Worm (Caenorhabditis elegans): ENCODE measurements around the gene Y54G2A.76.

The Y54G2A.76 gene

DNA sequence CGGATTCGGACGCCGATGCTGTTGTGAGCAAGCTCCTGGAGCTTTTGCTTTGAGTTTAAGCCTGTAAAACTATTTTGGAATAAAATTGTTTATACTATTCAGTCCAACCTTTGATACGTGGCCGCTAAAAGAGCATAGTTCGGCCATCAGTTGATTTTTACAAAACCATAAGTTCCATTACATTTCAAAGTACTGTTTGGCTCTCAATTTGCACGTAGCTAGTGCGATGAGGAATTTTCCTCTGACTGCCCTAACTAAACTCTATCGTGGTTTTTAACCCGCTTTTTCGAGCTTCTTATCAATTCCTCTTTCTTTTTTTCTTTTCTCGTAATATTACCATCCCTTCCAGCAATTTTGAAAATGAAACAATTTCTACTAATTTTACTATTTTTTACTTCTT is 14.2 kb downstream of the Y54G2A.76 start, which contains the start of gene clec-80:
Gene clec-80 (plus strand): TSS at position 301 of the 400 bp plus-strand sequence.
- no peak for TF ChIP-seq med-1 (GFP tag; optimal IDR thresholded peaks at IDR 0.05; ENCODE audit: insufficient read depth)
- no peak for TF ChIP-seq ztf-23 (GFP tag; IDR thresholded peaks at IDR 0.05)

DNA sequence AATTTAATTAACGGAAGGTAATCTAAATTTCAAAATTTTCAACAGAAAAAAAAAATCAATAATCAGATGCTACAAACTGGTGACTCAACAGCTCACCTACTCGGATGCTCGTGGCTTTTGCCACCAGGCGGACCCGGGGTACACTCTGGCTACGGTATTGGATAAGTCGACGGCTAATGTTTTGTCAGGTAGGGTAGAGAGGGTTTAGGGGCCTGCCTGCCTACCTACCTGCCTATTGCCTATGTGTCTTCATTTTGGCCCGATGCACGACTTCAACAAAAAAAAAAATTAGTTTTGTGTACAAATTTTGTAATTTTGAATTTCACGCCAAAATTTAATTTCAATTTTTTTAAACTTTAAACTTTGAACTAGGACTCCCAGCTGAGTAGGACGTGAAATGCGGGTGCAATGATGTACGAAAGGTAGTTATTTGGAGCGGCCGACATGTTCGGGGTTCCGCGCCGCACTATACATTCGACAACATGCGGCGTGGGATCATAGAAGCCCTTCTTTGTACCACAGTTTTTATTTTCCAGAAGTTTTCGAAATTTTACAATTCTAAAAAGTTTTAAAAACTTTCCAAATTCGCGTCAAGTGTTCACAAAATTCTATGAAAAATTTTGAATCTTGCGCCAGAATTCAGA is 16.4 kb downstream of the Y54G2A.76 start:
- TF ChIP-seq cog-1 (tag; optimal IDR thresholded peaks at IDR 0.05) (no peak), T22C8.4 (GFP tag; IDR thresholded peaks at IDR 0.05) (no peak), klf-2 (GFP tag; conservative IDR thresholded peaks at IDR 0.05) (no peak), flt-1 (GFP tag; IDR thresholded peaks at IDR 0.05) (no peak), ztf-23 (GFP tag; IDR thresholded peaks at IDR 0.05) (no peak)

DNA sequence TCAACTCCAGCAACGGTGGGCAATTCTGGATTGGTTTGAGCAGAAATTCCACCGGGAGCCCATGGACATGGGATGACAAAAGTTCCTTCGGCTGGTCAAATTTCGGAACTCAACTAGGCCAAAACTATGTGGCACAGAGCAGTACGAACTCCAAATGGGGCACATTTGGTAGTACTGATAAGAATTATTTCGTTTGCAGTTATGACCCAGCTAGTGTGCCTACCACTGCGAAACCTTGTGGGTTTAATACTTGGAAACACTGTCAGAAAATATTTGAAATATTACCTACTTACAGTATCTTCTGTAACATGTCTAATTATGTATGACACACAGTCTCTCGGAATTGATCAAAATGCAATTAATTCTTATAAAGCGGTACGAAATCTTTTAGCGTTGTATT is 17.1 kb downstream of the Y54G2A.76 start:
- no peak for TF ChIP-seq tab-1 (GFP tag; IDR thresholded peaks at IDR 0.05)
- no peak for TF ChIP-seq ref-1 (GFP tag; conservative IDR thresholded peaks at IDR 0.05)
- TF ChIP-seq ztf-29 (GFP tag; IDR thresholded peaks at IDR 0.05) = no peak
- TF ChIP-seq T22C8.4 (GFP tag; IDR thresholded peaks at IDR 0.05) = no peak
- no peak for TF ChIP-seq klf-2 (GFP tag; conservative IDR thresholded peaks at IDR 0.05)
- TF ChIP-seq ztf-23 (GFP tag; IDR thresholded peaks at IDR 0.05) = no peak
- no peak for TF ChIP-seq cog-1 (tag; optimal IDR thresholded peaks at IDR 0.05)
- no peak for TF ChIP-seq flt-1 (GFP tag; IDR thresholded peaks at IDR 0.05)
- no peak for TF ChIP-seq med-1 (GFP tag; optimal IDR thresholded peaks at IDR 0.05; ENCODE audit: insufficient read depth)

DNA sequence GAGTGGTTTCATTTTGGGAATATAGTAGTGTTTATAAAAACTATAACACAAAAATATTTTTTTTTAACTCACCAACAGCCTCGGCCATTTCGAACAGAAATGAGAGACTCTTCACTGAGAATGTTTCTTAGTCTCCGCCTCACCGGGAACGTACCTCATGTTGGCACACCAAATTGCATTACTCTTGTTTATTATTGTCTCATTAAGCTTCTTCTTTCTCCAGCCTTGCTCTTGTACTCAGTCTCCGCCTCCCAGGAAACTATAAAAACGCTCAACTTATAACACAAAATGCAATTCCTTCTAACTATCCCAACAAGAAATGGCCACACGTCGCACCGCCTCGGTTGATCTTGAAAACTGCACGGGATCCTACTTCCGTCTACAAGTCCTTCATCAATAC is 23.4 kb downstream of the Y54G2A.76 start, which contains the start of the genes Y54G2A.48 and pudl-1:
Gene Y54G2A.48 (minus strand): TSS at position 101 of the 400 bp plus-strand sequence.
Gene pudl-1 (plus strand): TSS at position 320 of the 400 bp plus-strand sequence.
- no peak for TF ChIP-seq ztf-29 (GFP tag; IDR thresholded peaks at IDR 0.05)
- TF ChIP-seq klf-2 (GFP tag; conservative IDR thresholded peaks at IDR 0.05) = no peak
- TF ChIP-seq med-1 (GFP tag; optimal IDR thresholded peaks at IDR 0.05; ENCODE audit: insufficient read depth) = no peak
- TF ChIP-seq tab-1 (GFP tag; IDR thresholded peaks at IDR 0.05) = no peak
- no peak for TF ChIP-seq flt-1 (GFP tag; IDR thresholded peaks at IDR 0.05)
- no peak for TF ChIP-seq ref-1 (GFP tag; conservative IDR thresholded peaks at IDR 0.05)
- no peak for TF ChIP-seq ztf-23 (GFP tag; IDR thresholded peaks at IDR 0.05)
- no peak for TF ChIP-seq cog-1 (tag; optimal IDR thresholded peaks at IDR 0.05)
- no peak for TF ChIP-seq T22C8.4 (GFP tag; IDR thresholded peaks at IDR 0.05)

DNA sequence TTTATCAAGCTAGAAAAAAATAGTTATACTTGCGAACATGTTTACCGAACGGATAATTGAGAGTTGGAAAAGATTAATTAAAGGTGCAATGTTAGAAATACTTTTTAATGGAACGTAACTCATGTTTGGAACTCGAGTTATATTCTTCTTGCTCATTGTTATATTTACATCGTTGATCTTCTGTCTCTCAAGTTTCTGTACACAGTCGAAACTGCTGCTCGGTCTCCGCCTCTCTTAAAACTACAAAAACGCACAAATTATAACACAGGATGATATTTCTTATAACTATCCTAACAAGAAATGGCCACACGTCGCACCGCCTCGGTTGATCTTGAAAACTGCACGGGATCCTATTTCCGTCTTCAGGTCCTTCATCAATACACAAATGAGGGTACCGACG is 25.3 kb downstream of the Y54G2A.76 start, which contains the start of gene pudl-2:
Gene pudl-2 (plus strand): TSS at position 301 of the 400 bp plus-strand sequence.
- no peak for TF ChIP-seq med-1 (GFP tag; optimal IDR thresholded peaks at IDR 0.05; ENCODE audit: insufficient read depth)
- no peak for TF ChIP-seq cog-1 (tag; optimal IDR thresholded peaks at IDR 0.05)
- no peak for TF ChIP-seq ztf-29 (GFP tag; IDR thresholded peaks at IDR 0.05)
- no peak for TF ChIP-seq ref-1 (GFP tag; conservative IDR thresholded peaks at IDR 0.05)
- TF ChIP-seq T22C8.4 (GFP tag; IDR thresholded peaks at IDR 0.05) = no peak
- no peak for TF ChIP-seq ztf-23 (GFP tag; IDR thresholded peaks at IDR 0.05)
- TF ChIP-seq klf-2 (GFP tag; conservative IDR thresholded peaks at IDR 0.05) = no peak
- TF ChIP-seq flt-1 (GFP tag; IDR thresholded peaks at IDR 0.05) = no peak
- TF ChIP-seq tab-1 (GFP tag; IDR thresholded peaks at IDR 0.05) = no peak

DNA sequence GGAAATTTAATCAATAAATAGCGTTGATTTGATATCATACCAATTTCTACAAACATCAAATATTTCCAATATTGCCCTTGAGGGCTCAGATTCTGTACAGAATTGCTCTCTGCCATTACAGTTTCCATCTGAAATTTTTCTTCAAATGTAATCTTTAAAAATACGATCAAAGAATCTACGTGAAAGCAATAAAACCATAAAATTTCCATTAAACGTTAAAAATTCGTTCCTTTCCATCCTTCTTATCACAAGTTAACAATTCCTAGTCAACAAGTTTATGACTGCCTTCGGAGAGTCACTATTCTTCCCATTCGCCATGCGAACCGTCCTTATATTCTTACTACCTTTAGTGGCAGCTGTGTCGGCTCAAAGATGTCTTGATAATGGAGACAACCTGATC is 26.2 kb downstream of the Y54G2A.76 start, which contains the start of gene clec-82:
Gene clec-82 (plus strand): TSS at position 301 of the 400 bp plus-strand sequence.
- TF ChIP-seq flt-1 (GFP tag; IDR thresholded peaks at IDR 0.05) (no peak), T22C8.4 (GFP tag; IDR thresholded peaks at IDR 0.05) (no peak), klf-2 (GFP tag; conservative IDR thresholded peaks at IDR 0.05) (no peak), ref-1 (GFP tag; conservative IDR thresholded peaks at IDR 0.05) (no peak), med-1 (GFP tag; optimal IDR thresholded peaks at IDR 0.05; ENCODE audit: insufficient read depth) (no peak), ztf-23 (GFP tag; IDR thresholded peaks at IDR 0.05) (no peak), ztf-29 (GFP tag; IDR thresholded peaks at IDR 0.05) (no peak), tab-1 (GFP tag; IDR thresholded peaks at IDR 0.05) (no peak), cog-1 (tag; optimal IDR thresholded peaks at IDR 0.05) (no peak)

DNA sequence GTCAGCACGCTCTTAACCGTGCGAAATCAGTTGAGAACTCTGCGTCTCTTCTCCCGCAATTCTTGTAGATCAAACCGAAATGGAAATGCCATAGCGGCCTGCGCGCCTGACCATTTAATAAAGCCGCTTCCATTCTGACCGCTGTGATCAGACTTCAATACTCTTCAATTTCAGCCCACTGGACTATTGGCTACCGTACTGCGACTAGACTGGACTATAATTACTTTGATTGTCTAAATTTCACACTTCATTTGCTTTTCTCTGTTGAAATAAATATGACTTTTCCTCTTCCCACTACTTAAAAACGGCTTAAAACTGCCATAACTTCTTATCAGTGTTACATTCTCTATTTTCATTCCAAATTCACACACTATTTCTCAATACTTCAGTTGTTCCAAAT is 29.1 kb downstream of the Y54G2A.76 start, which contains the start of gene Y54G2A.7:
Gene Y54G2A.7 (plus strand): TSS at position 301 of the 400 bp plus-strand sequence.
- TF ChIP-seq cog-1 (tag; optimal IDR thresholded peaks at IDR 0.05) = no peak
- no peak for TF ChIP-seq med-1 (GFP tag; optimal IDR thresholded peaks at IDR 0.05; ENCODE audit: insufficient read depth)
- TF ChIP-seq flt-1 (GFP tag; IDR thresholded peaks at IDR 0.05) = no peak
- TF ChIP-seq klf-2 (GFP tag; conservative IDR thresholded peaks at IDR 0.05) = no peak
- no peak for TF ChIP-seq ref-1 (GFP tag; conservative IDR thresholded peaks at IDR 0.05)
- no peak for TF ChIP-seq ztf-29 (GFP tag; IDR thresholded peaks at IDR 0.05)
- no peak for TF ChIP-seq T22C8.4 (GFP tag; IDR thresholded peaks at IDR 0.05)

DNA sequence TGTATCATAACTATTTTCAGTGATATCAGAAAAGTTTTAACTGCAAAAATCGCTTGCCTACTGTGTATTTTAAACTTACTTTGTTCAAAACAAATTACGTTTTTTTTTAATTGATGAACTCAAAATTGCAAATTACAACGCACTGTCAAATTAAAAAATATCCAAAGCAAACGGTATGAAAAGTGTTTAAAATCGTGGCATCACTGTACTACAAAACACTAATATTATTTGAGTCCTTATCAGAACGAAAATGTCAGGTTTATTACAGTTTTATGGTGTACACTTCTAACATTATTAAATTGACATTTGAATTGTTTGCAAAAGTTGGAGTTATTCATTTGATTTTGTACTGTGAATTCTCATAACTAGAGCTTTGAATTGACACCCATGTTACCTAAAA is 32.0 kb downstream of the Y54G2A.76 start, which contains the start of gene clec-83:
Gene clec-83 (minus strand): TSS at position 213 of the 400 bp plus-strand sequence.
- TF ChIP-seq cog-1 (tag; optimal IDR thresholded peaks at IDR 0.05) (no peak), med-1 (GFP tag; optimal IDR thresholded peaks at IDR 0.05; ENCODE audit: insufficient read depth) (no peak), tab-1 (GFP tag; IDR thresholded peaks at IDR 0.05) (no peak), T22C8.4 (GFP tag; IDR thresholded peaks at IDR 0.05) (no peak), klf-2 (GFP tag; conservative IDR thresholded peaks at IDR 0.05) (no peak), ztf-23 (GFP tag; IDR thresholded peaks at IDR 0.05) (no peak), ref-1 (GFP tag; conservative IDR thresholded peaks at IDR 0.05) (no peak), flt-1 (GFP tag; IDR thresholded peaks at IDR 0.05) (no peak), ztf-29 (GFP tag; IDR thresholded peaks at IDR 0.05) (no peak)

DNA sequence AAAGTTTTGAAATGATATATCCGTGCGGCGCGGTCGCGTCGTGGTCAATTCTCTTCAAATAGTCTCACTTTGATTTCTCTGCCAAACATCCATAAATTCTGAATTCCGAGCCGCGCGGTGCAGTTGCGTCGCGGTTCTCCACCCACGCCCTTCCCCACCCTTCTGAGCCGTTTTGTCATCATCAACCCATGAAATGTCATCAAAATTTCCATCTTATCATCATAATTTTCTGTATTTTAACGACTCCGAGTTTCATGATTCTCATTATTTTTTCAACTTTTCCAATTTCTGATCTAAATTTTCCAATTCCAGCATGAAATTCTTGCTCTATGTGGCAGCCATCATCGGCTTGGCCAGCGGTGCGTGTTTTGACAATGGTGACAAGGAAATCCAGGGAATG is 33.0 kb downstream of the Y54G2A.76 start, which contains the start of gene clec-84:
Gene clec-84 (plus strand): TSS at position 301 of the 400 bp plus-strand sequence.
- TF ChIP-seq klf-2 (GFP tag; conservative IDR thresholded peaks at IDR 0.05) (no peak), ztf-23 (GFP tag; IDR thresholded peaks at IDR 0.05) (no peak), flt-1 (GFP tag; IDR thresholded peaks at IDR 0.05) (no peak), cog-1 (tag; optimal IDR thresholded peaks at IDR 0.05) (no peak), ztf-29 (GFP tag; IDR thresholded peaks at IDR 0.05) (no peak), med-1 (GFP tag; optimal IDR thresholded peaks at IDR 0.05; ENCODE audit: insufficient read depth) (no peak), tab-1 (GFP tag; IDR thresholded peaks at IDR 0.05) (no peak), T22C8.4 (GFP tag; IDR thresholded peaks at IDR 0.05) (no peak), ref-1 (GFP tag; conservative IDR thresholded peaks at IDR 0.05) (no peak)

All from whole organism, midembryonic.